Worm (Caenorhabditis elegans) whole organism, young adult: Measurements from ENCODE around the gene ugt-14.

Source experiments
- F33H1.4 ChIP-seq: fragments of 200-800 bp; sonication (Bioruptor generic); IDR thresholded peaks from 2 replicates; pipeline ENCODE4 v1.3.6; 2022; ENCODE audit warnings: missing genetic modification reagents, missing genetic modification characterization, missing compliant biosample characterization
- F57A8.1 ChIP-seq: fragments of 200-800 bp; sonication (Bioruptor generic); optimal IDR thresholded peaks from 2 replicates; lab custom pipeline; 2018; ENCODE audit warnings: mild to moderate bottlenecking, missing genetic modification characterization, moderate library complexity, missing compliant biosample characterization
- ceh-79 ChIP-seq: sonication (generic microtip); optimal IDR thresholded peaks from 2 replicates; lab custom pipeline; 2017; ENCODE audit warnings: mild to moderate bottlenecking, missing genetic modification characterization, missing compliant biosample characterization
- dpl-1 ChIP-seq: fragments of 150-350 bp; optimal IDR thresholded peaks from 2 replicates; lab custom pipeline; 2014; ENCODE audit warnings: missing biosample characterization, missing genetic modification reagents, missing genetic modification characterization
- lin-54 ChIP-seq: fragments of 200-800 bp; sonication (Bioruptor generic); optimal IDR thresholded peaks from 2 replicates; lab custom pipeline; 2018; ENCODE audit warnings: mild to moderate bottlenecking, missing genetic modification characterization, missing compliant biosample characterization
- pha-4 ChIP-seq: fragments of 150-350 bp; sonication (generic microtip); optimal IDR thresholded peaks from 2 replicates; lab custom pipeline; 2014; ENCODE audit warnings: missing biosample characterization, missing genetic modification reagents, missing genetic modification characterization
- sdz-38 ChIP-seq: sonication (generic microtip); optimal IDR thresholded peaks from 2 replicates; lab custom pipeline; 2016; ENCODE audit warnings: missing genotype, missing genetic modification characterization, missing compliant biosample characterization
- snpc-4 ChIP-seq, 5 experiments: fragments of 150-350 bp in 1 of 5; sonication (generic microtip) in 4 of 5; optimal IDR thresholded peaks; 2 replicates each; lab custom pipeline; 2014 to 2018; ENCODE audit warnings: missing genetic modification characterization in 5 of 5, missing biosample characterization in 3 of 5, antibody characterized with exemption in 2 of 5, mild to moderate bottlenecking in 2 of 5, missing compliant biosample characterization in 2 of 5, missing genotype in 2 of 5, moderate library complexity in 2 of 5, missing genetic modification reagents in 1 of 5
- unc-130 ChIP-seq: sonication (generic microtip); optimal IDR thresholded peaks from 2 replicates; lab custom pipeline; 2016; ENCODE audit warnings: missing genetic modification reagents, missing genetic modification characterization, missing compliant biosample characterization
- xnd-1 ChIP-seq: sonication (generic microtip); optimal IDR thresholded peaks from 2 replicates; lab custom pipeline; 2016; ENCODE audit warnings: missing genotype, missing genetic modification reagents, missing genetic modification characterization, missing compliant biosample characterization
- ztf-3 ChIP-seq: fragments of 200-800 bp; sonication (Bioruptor generic); optimal IDR thresholded peaks from 2 replicates; lab custom pipeline; 2018; ENCODE audit warnings: mild to moderate bottlenecking, missing genetic modification characterization, missing compliant biosample characterization

DNA sequence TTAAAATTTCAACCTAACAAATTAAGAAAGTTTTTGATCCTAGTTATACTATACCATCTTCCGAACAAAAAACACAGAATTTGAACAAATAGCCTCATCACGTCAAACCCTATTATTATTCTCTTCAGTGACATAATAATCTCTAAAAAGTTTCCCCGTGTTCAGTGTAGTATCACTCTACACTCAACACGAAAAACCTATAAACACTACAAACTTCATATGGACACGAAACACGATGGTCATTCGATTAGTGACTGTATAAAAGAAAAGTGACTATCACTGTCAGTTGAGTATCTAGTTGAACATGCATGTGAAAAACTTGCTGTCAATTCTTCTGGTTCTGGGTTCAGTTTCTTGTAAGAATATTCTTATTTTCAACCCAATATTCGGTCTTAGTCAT lies 2.4 kb upstream of the ugt-14 start, which contains the start of gene ugt-8:
- TF ChIP-seq snpc-4 (GFP tag; optimal IDR thresholded peaks at IDR 0.05; lab: Kevin White, UChicago) (no peak), snpc-4 (tag; optimal IDR thresholded peaks at IDR 0.05; lab: Kevin White, UChicago) (no peak), ceh-79 (tag; lab: Kevin White, UChicago) (no peak), unc-130 (GFP tag; lab: Kevin White, UChicago) (no peak), lin-54 (GFP tag; lab: Kevin White, UChicago) (no peak), ztf-3 (GFP tag; lab: Kevin White, UChicago) (no peak), dpl-1 (GFP tag; lab: Kevin White, UChicago) (no peak), pha-4 (tag; lab: Kevin White, UChicago) (no peak), F57A8.1 (GFP tag; lab: Kevin White, UChicago) (no peak), sdz-38 (tag; lab: Kevin White, UChicago) (no peak), F33H1.4 (GFP tag; lab: Robert Waterston, UW) (no peak), xnd-1 (tag; lab: Kevin White, UChicago) (no peak)
